Worm (Caenorhabditis elegans): ENCODE results near the gene nep-15.
A peak's percentile ranks its signal among the peaks of the same experiment; 100 is the strongest.

DNA sequence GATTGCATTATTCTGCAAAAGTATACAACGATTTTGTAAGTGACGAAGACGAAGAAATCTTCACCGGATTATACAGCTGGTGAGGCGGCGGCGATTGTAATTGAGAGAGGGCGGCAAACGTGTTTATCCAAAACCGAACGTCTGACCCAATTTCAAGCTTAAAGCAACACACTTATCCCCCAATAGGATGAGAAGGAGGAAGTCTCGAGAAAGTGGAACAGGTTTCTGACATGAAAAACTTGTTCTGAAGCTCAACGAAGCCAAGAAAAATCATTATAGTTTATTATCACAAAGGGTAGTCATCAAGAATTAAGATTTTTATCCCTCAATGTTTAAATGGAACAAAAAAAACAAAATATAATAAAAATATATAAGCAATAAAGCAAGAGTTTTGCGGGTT is 46.4 kb downstream of the nep-15 start, which contains the start of gene spp-13:
- TF ChIP-seq mep-1 (tag; optimal IDR thresholded peaks at IDR 0.05) (no peak), pha-4 (tag; optimal IDR thresholded peaks at IDR 0.05) (no peak), lsy-2 (tag; optimal IDR thresholded peaks at IDR 0.05) (no peak), unc-62 (GFP tag; optimal IDR thresholded peaks at IDR 0.05) (no peak), nhr-12 (tag; optimal IDR thresholded peaks at IDR 0.05) (no peak), nhr-28 (tag; optimal IDR thresholded peaks at IDR 0.05) (no peak), sptf-1 (tag; optimal IDR thresholded peaks at IDR 0.05) (no peak), snpc-4 (tag; optimal IDR thresholded peaks at IDR 0.05) (no peak), nhr-237 (tag; optimal IDR thresholded peaks at IDR 0.05) (no peak), unc-120 (tag; optimal IDR thresholded peaks at IDR 0.05; ENCODE audit: poor library complexity, severe bottlenecking) (no peak), unc-39 (tag; optimal IDR thresholded peaks at IDR 0.05) (no peak), ces-1 (GFP tag; optimal IDR thresholded peaks at IDR 0.05) (peak; percentile 33), mab-5 (tag; optimal IDR thresholded peaks at IDR 0.05) (no peak)
